Fruit fly (Drosophila melanogaster): Measurements from ENCODE around the gene CG13698.

DNA sequence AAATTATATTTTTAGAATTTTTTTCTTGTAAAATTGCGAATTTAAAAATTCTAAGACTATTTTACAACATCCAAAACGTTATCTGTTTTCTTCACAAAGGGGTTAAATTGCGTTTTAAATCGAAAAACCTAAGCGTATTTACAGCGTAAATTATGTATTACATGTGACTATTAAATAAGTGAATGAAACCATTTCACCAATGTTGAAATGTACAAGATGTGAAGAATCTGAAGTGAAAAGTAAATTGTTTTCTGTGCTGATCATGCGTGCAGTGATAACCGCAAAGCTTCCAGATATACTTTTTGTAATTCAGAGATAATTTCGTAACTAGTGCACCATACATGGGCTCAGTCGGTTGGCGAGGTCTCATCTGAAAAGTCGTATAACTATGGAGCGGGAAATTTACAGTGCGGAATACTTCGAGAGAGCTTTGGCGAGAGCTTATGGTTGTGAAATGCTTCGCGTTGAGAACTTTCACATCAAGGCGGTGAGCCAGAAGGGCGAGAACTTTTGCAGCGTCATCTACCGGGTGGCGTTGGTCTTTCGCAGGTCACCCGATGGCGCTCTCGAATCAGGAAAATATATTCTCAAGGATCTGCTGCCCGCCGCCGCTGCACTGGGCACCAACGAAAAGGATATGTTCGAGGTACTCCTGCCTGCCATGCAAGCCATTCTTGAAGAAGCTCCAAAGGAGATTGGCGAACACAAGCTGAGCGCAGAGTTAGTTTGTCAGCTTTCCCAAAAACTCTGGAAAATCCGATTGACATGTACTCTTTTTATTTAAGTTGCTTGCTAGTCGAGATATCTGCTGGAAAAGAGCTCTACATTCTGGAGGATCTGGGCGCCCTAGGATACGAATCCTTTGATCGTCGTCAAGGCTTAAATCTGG is 8.3 kb upstream of the CG13698 start:
- no peak for TF ChIP-seq Pif1A (GFP tag; optimal IDR thresholded peaks at IDR 0.05)
- TF ChIP-seq CG15710 (tag; optimal IDR thresholded peaks at IDR 0.05), result peak; percentile 71
- peak; percentile 71 for TF ChIP-seq D1 (tag; optimal IDR thresholded peaks at IDR 0.05)
- no peak for TF ChIP-seq CG13204 (GFP tag; optimal IDR thresholded peaks at IDR 0.05)
- peak; percentile 71 for TF ChIP-seq CG17806 (tag; optimal IDR thresholded peaks at IDR 0.05)
- TF ChIP-seq fd96Ca (GFP tag; IDR thresholded peaks at IDR 0.05), result no peak
- peak; percentile 73 for TF ChIP-seq CG8159 (tag; optimal IDR thresholded peaks at IDR 0.05)
- TF ChIP-seq CG10348 (GFP tag; IDR thresholded peaks at IDR 0.05), result no peak
- TF ChIP-seq Ets98B (GFP tag; IDR thresholded peaks at IDR 0.05), result peak; percentile 27; the same call in 1 of the 2 replicates
- no peak for TF ChIP-seq EcR (GFP tag; optimal IDR thresholded peaks at IDR 0.05)
- no peak for TF ChIP-seq gl (tag; optimal IDR thresholded peaks at IDR 0.05)
